Fruit fly (Drosophila melanogaster): ENCODE measurements around the gene Syx8.

The Syx8 gene

DNA sequence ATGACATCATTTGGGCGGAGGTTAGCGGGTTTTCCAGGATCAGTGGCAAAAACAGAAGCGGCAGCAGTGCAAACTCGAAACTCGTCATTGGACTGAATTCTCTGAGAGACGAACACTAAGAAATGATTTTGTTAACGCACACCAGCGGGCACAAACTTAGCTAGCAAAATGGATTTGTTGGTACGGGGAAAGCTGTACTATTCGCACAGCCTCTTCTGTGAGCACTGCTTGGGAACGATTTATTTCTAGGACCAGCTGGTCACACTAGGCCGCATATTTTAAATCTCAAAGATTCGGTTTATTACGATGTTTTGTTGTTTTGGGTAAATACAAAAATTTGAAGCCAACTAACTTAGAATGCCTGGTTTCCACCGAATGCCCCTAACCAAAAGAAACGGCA, 22.3 kb upstream of the Syx8 start, which contains the start of gene CG4098 (continued):
- TF ChIP-seq Sox102F (GFP tag; optimal IDR thresholded peaks at IDR 0.05) (peak; percentile 20), CG11902 (GFP tag; optimal IDR thresholded peaks at IDR 0.05) (no peak), dsx (GFP tag; optimal IDR thresholded peaks at IDR 0.05; ENCODE audit: poor library complexity, severe bottlenecking) (peak; percentile 53), CG1621 (tag; optimal IDR thresholded peaks at IDR 0.05) (peak; percentile 58), CG8319 (GFP tag; optimal IDR thresholded peaks at IDR 0.05) (no peak), lz (GFP tag; optimal IDR thresholded peaks at IDR 0.05) (peak; percentile 59), svp (GFP tag) (peak; percentile 79), OdsH (GFP tag; optimal IDR thresholded peaks at IDR 0.05) (peak; percentile 69), CG6792 (GFP tag; optimal IDR thresholded peaks at IDR 0.05) (peak; percentile 44), CG6808 (GFP tag; optimal IDR thresholded peaks at IDR 0.05) (peak; percentile 10), CG16779 (tag; optimal IDR thresholded peaks at IDR 0.05) (no peak), fkh (GFP tag; optimal IDR thresholded peaks at IDR 0.05) (no peak), CG8632 (GFP tag; optimal IDR thresholded peaks at IDR 0.05) (peak; percentile 22), Ets21C (GFP tag; optimal IDR thresholded peaks at IDR 0.05) (peak; percentile 14), CG11294 (GFP tag; IDR thresholded peaks at IDR 0.05) (peak; percentile 45; the same call in 1 of the 2 replicates), net (GFP tag; optimal IDR thresholded peaks at IDR 0.05) (peak; percentile 56), cyc (GFP tag; optimal IDR thresholded peaks at IDR 0.05) (peak; percentile 65), Ets96B (tag; optimal IDR thresholded peaks at IDR 0.05) (peak; percentile 36), fd85E (GFP tag; optimal IDR thresholded peaks at IDR 0.05) (no peak), eg (GFP tag; IDR thresholded peaks at IDR 0.05) (peak; percentile 87), CG4318 (GFP tag; optimal IDR thresholded peaks at IDR 0.05) (no peak), acj6 (GFP tag; optimal IDR thresholded peaks at IDR 0.05) (peak; percentile 66), Met (GFP tag; optimal IDR thresholded peaks at IDR 0.05) (peak; percentile 39), CG6854 (GFP tag; optimal IDR thresholded peaks at IDR 0.05) (no peak), Hr38 (GFP tag; optimal IDR thresholded peaks at IDR 0.05) (peak; percentile 8), spab (GFP tag; optimal IDR thresholded peaks at IDR 0.05) (no peak), CG3919 (GFP tag; optimal IDR thresholded peaks at IDR 0.05) (peak; percentile 81), Eip93F (GFP tag; optimal IDR thresholded peaks at IDR 0.05) (no peak), ss (GFP tag; optimal IDR thresholded peaks at IDR 0.05) (peak in 1 of 2 experiments; percentile 40), salr (GFP tag; optimal IDR thresholded peaks at IDR 0.05) (peak in 1 of 2 experiments; percentile 10), CG34406 (GFP tag; optimal IDR thresholded peaks at IDR 0.05) (peak; percentile 25), achi (GFP tag; optimal IDR thresholded peaks at IDR 0.05) (peak; percentile 51), CG11762 (GFP tag; optimal IDR thresholded peaks at IDR 0.05; ENCODE audit: insufficient read depth) (peak; percentile 15), pdm3 (GFP tag; optimal IDR thresholded peaks at IDR 0.05) (peak; percentile 73), Lpt (GFP tag; optimal IDR thresholded peaks at IDR 0.05) (no peak)

DNA sequence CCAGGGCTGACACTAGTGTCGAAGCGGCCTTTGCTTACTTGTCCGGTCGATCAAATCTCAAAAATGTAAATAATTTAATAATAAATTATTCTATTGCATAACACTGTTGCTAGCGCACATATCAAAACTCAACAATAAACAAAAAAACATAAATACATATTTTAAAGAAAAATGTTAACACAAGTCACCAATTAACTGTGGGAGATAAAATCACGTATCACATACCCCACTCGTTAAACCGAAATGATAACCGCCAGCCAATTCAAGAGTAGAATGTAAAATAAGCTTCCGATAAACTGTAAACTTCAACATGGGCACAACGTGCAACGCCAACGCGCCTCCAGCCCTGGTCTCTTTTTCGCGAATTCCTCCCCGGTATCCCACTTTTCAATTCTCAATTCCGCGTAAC, 15.9 kb upstream of the Syx8 start, which contains the start of gene Arts:
Arts (plus strand) TSS at position 116 of the 409 bp plus-strand sequence.
- TF ChIP-seq OdsH (GFP tag; optimal IDR thresholded peaks at IDR 0.05): peak; percentile 20
- peak; percentile 38 for TF ChIP-seq achi (GFP tag; optimal IDR thresholded peaks at IDR 0.05)
- TF ChIP-seq fkh (GFP tag; optimal IDR thresholded peaks at IDR 0.05): peak; percentile 34
- peak; percentile 18 for TF ChIP-seq topi (GFP tag; optimal IDR thresholded peaks at IDR 0.05)
- TF ChIP-seq Smox (GFP tag; optimal IDR thresholded peaks at IDR 0.05): peak; percentile 0
- TF ChIP-seq Ets96B (tag; optimal IDR thresholded peaks at IDR 0.05): peak; percentile 13
- TF ChIP-seq cyc (GFP tag; optimal IDR thresholded peaks at IDR 0.05): no peak
- TF ChIP-seq Hr38 (GFP tag; optimal IDR thresholded peaks at IDR 0.05): no peak
- peak; percentile 26 for TF ChIP-seq CG31627 (GFP tag; optimal IDR thresholded peaks at IDR 0.05)
- no peak for TF ChIP-seq net (GFP tag; optimal IDR thresholded peaks at IDR 0.05)
- TF ChIP-seq CG6792 (GFP tag; optimal IDR thresholded peaks at IDR 0.05): peak; percentile 17
- TF ChIP-seq Hr4 (GFP tag; optimal IDR thresholded peaks at IDR 0.05): peak; percentile 30
- peak; percentile 25 for TF ChIP-seq Met (GFP tag; optimal IDR thresholded peaks at IDR 0.05)
- no peak for TF ChIP-seq CG9139 (GFP tag; optimal IDR thresholded peaks at IDR 0.05)
- TF ChIP-seq CG16779 (tag; optimal IDR thresholded peaks at IDR 0.05): no peak
- peak in 1 of 2 experiments; percentile 49 for TF ChIP-seq ss (GFP tag; optimal IDR thresholded peaks at IDR 0.05)
- no peak for TF ChIP-seq Blimp-1 (GFP tag; optimal IDR thresholded peaks at IDR 0.05)
- no peak for TF ChIP-seq Ets21C (GFP tag; optimal IDR thresholded peaks at IDR 0.05)
- peak; percentile 25 for TF ChIP-seq pdm3 (GFP tag; optimal IDR thresholded peaks at IDR 0.05)
- TF ChIP-seq CG6276 (GFP tag; optimal IDR thresholded peaks at IDR 0.05): no peak
- TF ChIP-seq Eip75B (GFP tag; optimal IDR thresholded peaks at IDR 0.05): no peak
- TF ChIP-seq CG8632 (GFP tag; optimal IDR thresholded peaks at IDR 0.05): no peak
- TF ChIP-seq dsx (GFP tag; optimal IDR thresholded peaks at IDR 0.05; ENCODE audit: poor library complexity, severe bottlenecking): no peak
- peak; percentile 40 for TF ChIP-seq CG3032 (tag; optimal IDR thresholded peaks at IDR 0.05)
- TF ChIP-seq CG10669 (GFP tag; optimal IDR thresholded peaks at IDR 0.05): no peak
- no peak for TF ChIP-seq CG11294 (GFP tag; IDR thresholded peaks at IDR 0.05)
- peak; percentile 31 for TF ChIP-seq CG3919 (GFP tag; optimal IDR thresholded peaks at IDR 0.05)
- no peak for TF ChIP-seq CG6854 (GFP tag; optimal IDR thresholded peaks at IDR 0.05)
- no peak for TF ChIP-seq CG11902 (GFP tag; optimal IDR thresholded peaks at IDR 0.05)
- TF ChIP-seq spab (GFP tag; optimal IDR thresholded peaks at IDR 0.05): no peak
- TF ChIP-seq Sox15 (GFP tag; optimal IDR thresholded peaks at IDR 0.05): no peak
- TF ChIP-seq CG34406 (GFP tag; optimal IDR thresholded peaks at IDR 0.05): peak; percentile 7
- TF ChIP-seq CG4318 (GFP tag; optimal IDR thresholded peaks at IDR 0.05): no peak
- no peak for TF ChIP-seq Gug (GFP tag; IDR thresholded peaks at IDR 0.05)

Measured in whole organism, prepupa.